Fruit fly (Drosophila melanogaster) ovary, adult (tissue): ENCODE data around the gene smal.

Experiments
- CG17801 ChIP-seq: fragments of 200-800 bp; optimal IDR thresholded peaks from 2 replicates; lab custom pipeline; 2019; ENCODE audit warnings: missing biosample characterization, mild to moderate bottlenecking, missing genetic modification characterization, moderate library complexity; ENCODE audit not compliant: partially characterized antibody

Gene smal

DNA sequence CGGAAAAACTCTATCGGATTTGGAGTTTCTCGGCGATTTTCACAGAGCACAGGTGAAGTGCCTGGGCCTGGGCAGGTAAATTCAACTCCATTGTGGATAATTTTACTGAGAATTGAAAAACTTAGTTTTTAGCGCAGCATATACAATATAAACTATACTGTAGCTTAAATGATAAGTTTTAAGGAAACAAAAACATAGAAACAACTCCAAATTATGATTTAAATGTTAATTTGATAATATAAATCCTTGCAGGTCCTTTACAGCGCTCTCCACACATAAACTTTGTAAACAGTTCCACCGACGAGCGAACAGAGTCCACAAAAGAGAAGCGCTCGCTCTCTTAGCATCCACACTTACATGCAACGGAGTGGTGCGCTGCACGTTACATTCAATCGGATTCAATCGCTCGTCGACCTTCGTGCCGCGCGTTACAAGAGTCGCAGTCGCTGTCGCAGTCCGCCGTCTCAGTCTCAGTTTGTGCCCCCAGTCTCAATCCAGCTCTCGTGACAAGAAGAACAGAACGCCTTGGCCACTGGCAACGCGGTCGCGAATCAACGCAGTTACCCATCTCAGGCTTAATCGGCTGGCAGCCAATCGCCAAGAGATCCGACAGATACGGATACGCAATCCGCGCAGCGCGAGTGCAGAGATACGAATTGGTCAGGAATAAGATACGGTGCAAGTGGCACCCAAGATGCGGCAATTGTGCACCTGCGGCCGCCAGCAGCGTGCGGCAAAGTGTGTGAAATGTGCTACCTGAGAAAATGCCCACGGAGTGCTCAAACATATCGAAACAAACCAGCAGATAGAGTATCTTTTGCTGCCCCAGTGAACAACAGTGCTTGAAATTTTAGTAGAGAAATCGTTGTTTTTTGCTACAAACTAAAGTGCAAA is at the start of gene smal:
TSS of gene smal (plus strand) at position 394 of the 894 bp plus-strand sequence.
- no peak for TF ChIP-seq CG17801 (GFP tag; lab: Kevin White, UChicago)

DNA sequence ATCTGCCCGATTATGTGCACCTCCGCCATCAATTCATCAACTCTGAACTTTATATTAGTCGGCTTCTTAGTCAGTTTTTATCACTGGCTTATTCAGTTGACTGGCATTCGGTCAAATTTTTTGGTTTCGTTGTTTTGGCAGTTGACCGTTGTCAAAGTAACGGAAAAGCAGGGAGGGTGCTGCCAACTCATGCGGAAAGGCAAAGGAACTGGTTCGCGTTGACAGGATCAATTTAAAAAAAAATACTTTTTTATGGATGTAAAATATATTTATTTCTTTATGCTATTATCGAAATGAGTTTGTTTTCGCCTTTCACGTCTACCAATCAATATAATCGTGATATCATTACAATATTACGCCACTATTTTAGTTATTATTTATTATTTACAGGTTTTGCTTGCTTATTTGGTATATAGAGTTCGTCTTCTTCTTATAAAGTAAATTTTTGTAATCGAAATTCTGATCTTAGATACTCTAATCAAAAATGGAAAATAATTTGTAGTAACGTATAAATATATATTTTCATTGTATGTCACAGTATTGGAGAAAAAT is 48.3 kb upstream of the smal start, which contains the start of the genes B9d2, tctn and CG9222:
TSS of gene B9d2 (minus strand) at position 130 of the 552 bp plus-strand sequence.
TSS of gene tctn (minus strand) at position 130 of the 552 bp plus-strand sequence.
TSS of gene CG9222 (plus strand) at position 502 of the 552 bp plus-strand sequence.
- TF ChIP-seq CG17801 (GFP tag; lab: Kevin White, UChicago) = no peak

- no peak for TF ChIP-seq CG17801 (GFP tag; lab: Kevin White, UChicago)
Measured at dm6 chr2L:6139082-6139481, 39.9 kb upstream of the smal start, which contains the start of gene CG13991. CG13991 (plus strand) TSS chr2L:6139382.

DNA sequence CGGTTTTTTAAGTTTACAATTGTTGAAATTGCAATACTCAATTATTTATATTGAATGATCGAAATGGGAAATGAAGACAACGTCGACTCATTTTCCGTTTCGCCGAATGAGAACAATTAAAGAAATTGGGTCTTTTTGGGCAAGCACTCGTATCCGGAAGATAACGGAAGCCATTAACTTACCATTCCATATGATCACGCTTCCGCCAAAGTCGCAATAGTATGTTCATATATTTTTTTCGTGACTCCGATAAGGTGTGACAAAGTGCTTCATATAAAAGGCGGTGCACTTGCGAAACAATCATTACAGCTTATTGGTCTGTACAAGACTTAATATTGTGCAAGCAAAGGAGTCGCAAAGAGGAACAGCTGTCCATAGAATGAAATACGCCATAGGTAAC is 27.3 kb upstream of the smal start, which contains the start of gene Muc26B:
TSS of gene Muc26B (plus strand) at position 301 of the 400 bp plus-strand sequence.
- no peak for TF ChIP-seq CG17801 (GFP tag; lab: Kevin White, UChicago)

DNA sequence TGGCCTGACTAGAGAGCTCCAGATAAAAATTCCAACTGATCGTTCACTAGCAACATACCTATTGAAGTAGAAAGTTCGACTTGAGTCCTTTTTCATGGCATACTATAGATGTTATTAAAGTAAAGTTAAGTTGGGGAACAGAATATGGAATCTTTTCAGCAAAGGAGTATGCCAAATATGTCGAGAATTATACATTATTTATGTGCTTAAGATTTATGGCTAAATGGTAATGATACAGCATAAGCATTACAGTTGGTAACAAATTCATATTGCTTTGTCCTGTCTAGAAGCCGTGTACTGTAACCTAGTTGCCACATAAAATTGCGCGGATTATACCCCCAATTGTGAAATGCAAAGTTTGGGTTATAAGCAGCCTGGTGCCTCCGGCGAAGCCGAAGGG is 23.9 kb upstream of the smal start, which contains the start of gene CG31639:
TSS of gene CG31639 (minus strand) at position 101 of the 400 bp plus-strand sequence.
- no peak for TF ChIP-seq CG17801 (GFP tag; lab: Kevin White, UChicago)

DNA sequence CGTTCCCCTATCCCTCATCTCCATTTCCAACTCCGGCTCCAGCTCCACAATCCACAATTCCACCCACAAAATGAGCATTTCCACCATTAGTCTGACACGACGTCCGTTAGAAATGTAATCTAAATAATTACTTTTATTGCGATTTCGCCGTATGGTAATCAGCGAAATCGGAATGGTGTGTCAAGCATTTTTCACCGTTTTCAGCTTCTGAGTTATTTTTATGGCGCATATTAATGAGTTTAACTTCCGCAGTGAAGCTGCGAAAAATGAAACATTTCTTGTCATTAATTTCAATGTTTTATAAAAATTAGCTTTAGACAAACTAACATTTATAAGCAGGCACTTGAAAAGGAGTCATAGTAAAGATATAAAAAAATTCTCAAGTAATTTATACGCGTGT is 18.8 kb upstream of the smal start, which contains the start of gene CG13989:
TSS of gene CG13989 (plus strand) at position 301 of the 400 bp plus-strand sequence.
- no peak for TF ChIP-seq CG17801 (GFP tag; lab: Kevin White, UChicago)

DNA sequence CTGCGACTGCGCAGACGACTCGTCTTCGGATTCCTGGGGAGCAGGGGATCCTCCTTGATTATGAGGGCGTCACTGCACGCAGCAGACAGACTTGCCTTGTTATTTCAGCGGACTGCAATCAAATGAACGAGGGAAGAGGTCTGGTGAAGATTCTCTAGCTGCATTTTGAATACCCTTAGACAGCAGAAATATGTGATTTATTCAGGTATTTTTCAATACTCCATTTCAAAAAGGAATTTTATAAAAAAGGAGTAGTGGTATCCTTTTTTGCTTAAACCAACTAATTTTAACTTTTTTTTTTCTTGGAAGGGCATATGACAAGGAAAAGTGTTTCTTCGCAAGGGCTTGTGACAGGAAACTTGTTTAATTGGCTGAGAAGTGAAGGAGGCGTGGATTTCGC is 13.2 kb upstream of the smal start:
- no peak for TF ChIP-seq CG17801 (GFP tag; lab: Kevin White, UChicago)

DNA sequence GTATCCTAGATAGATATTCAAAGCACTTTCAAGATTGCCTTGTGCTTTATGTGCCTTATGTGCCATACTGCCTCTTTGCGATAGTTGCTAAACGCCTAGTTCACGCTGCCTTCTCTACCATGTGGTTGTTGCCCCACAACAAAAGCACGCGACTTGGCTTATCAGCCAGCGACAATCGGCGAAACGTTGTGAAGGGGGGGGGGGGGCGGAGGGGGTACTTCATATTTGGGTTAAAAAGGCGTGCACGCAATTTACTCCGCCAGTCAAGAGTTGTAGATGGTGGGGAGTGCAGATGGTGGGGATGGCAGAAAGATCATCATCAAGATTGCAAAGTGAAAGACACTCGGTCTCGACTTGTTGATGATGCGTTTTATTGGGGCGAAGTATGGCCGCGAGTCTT is 9.8 kb upstream of the smal start:
- no peak for TF ChIP-seq CG17801 (GFP tag; lab: Kevin White, UChicago)

dm6 chr2L:6171166-6171565 is 7.8 kb upstream of the smal start:
- TF ChIP-seq CG17801 (GFP tag; lab: Kevin White, UChicago) = no peak

DNA sequence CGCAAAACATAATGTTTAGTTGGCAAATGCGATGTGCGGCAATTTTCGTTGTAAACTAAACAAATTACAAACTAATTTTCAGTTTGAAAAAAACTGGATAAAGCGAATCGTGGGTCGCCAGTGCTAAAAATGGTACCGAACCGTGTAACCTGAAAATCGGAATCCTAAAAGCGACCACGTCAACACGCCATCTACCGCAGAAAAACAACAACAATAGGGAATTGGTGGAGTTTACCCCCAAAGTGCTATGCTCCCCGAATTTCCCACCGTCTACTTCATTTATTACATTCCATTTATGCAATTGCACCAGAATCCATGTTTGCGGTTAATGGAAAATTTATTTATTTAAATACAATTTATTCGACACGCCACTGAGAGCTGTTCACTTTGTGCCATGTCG is 5.9 kb upstream of the smal start:
- no peak for TF ChIP-seq CG17801 (GFP tag; lab: Kevin White, UChicago)

- TF ChIP-seq CG17801 (GFP tag; lab: Kevin White, UChicago) = no peak
Measured at dm6 chr2L:6176408-6176807, 2.5 kb upstream of the smal start.

- TF ChIP-seq CG17801 (GFP tag; lab: Kevin White, UChicago) = no peak
Measured at dm6 chr2L:6177141-6177540, 1.8 kb upstream of the smal start.

DNA sequence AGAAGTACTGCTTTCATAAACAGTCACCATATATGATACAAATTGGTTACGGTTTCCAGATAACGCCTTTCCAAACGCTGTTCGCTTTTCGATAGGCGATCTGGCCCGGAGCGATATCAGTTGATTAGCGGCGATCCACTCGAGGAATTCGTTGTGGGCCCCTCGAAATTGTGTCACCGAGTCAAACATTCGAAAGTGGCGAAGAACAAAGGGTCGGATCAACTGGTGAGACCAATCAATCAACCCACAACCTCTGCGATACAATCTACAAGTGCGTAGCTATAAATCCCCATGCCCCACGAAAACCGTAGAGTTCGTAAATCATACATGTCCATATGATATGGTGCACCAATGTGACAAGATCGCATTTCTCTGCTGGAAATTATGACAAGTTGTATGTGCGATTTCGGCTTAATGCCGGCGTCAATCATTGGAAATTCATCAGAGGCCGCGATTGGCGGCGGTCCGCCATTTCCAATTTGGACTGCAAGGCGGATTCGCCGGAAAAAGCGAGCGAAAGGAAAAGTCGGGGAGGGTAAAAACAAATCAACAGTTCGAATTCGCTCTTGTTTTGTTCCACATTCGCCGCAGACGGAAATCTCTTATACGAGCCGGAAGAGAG is 704 bp upstream of the smal start:
- no peak for TF ChIP-seq CG17801 (GFP tag; lab: Kevin White, UChicago)

DNA sequence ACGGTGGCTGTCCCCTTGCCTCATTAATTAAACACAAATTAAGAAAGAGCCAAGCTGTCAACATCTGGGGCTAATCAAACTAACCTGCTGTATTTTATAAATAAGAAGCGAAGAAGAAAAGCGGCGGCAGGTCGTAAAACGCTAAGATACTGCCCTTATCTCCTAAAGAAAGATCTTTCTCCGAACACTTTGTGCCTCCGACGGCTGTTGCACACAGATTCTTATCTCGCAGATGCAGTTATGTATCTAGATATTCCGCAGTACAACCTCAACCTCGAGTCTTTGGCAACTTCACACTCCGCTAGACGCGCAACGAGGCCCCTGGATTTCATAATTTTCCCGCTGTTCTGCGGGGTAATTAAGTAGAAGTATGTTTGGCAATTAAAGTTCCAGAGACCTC is 1.1 kb downstream of the smal start:
- no peak for TF ChIP-seq CG17801 (GFP tag; lab: Kevin White, UChicago)

DNA sequence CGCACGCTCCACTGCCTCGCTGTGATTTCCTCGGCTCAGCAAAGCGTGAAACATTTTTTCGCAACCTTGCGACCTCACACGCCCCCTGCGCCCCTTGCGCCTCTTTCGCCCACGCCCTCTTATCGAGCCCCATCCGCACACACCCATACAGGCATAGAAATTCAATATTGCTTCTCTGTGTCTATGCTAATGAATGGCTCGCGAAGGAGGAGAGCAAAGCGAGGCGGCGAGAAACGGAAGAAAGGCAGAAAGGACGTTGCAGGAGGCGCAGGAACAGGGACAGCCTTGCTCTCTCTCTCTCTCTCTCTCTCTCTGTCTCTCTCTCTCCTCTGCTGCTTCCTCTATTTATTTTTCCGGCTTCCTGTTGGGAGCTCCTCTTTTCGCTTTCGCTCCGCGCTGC is 7.4 kb downstream of the smal start:
- no peak for TF ChIP-seq CG17801 (GFP tag; lab: Kevin White, UChicago)
